Fruit fly (Drosophila melanogaster) whole organism, wandering third instar larva: ENCODE measurements around the gene danr.

ENCODE experiments used
- Jra ChIP-seq: sonication (Bioruptor generic); optimal IDR thresholded peaks from 2 replicates; lab custom pipeline; 2016; ENCODE audit warnings: missing biosample characterization, missing genetic modification characterization
- Myc ChIP-seq: fragments of >200 bp; optimal IDR thresholded peaks from 2 replicates; lab custom pipeline; 2017
- fru ChIP-seq: fragments of 200-800 bp; sonication (Bioruptor generic); optimal IDR thresholded peaks from 3 replicates; lab custom pipeline; 2016; ENCODE audit warnings: missing biosample characterization, mild to moderate bottlenecking, missing genetic modification characterization
- lola ChIP-seq: fragments of >200 bp; optimal IDR thresholded peaks from 2 replicates; lab custom pipeline; 2017; ENCODE audit warnings: missing biosample characterization, missing genetic modification characterization
- psq ChIP-seq: fragments of 200-800 bp; sonication (Bioruptor generic); optimal IDR thresholded peaks from 3 replicates; lab custom pipeline; 2017; ENCODE audit warnings: missing biosample characterization, mild to moderate bottlenecking, missing genetic modification characterization, moderate library complexity
- rgr ChIP-seq: fragments of 200-800 bp; sonication (Bioruptor generic); optimal IDR thresholded peaks from 3 replicates; lab custom pipeline; 2016; ENCODE audit warnings: missing biosample characterization, mild to moderate bottlenecking, missing genetic modification characterization
- sv ChIP-seq: fragments of 200-800 bp; sonication (Bioruptor generic); optimal IDR thresholded peaks from 3 replicates; lab custom pipeline; 2016; ENCODE audit warnings: missing biosample characterization, missing genetic modification characterization
- woc ChIP-seq: sonication (Bioruptor generic); optimal IDR thresholded peaks from 2 replicates; lab custom pipeline; 2016; ENCODE audit warnings: missing biosample characterization, mild to moderate bottlenecking, missing genetic modification characterization

- TF ChIP-seq psq (GFP tag; lab: Kevin White, UChicago): no peak
- no peak for TF ChIP-seq Jra (GFP tag; lab: Kevin White, UChicago)
- TF ChIP-seq Myc (lab: Kevin White, UChicago): no peak
- TF ChIP-seq lola (GFP tag; lab: Kevin White, UChicago): no peak
- TF ChIP-seq fru (GFP tag; lab: Kevin White, UChicago): no peak
- TF ChIP-seq woc: no peak
- no peak for TF ChIP-seq sv (GFP tag; lab: Kevin White, UChicago)
- TF ChIP-seq rgr (GFP tag; lab: Kevin White, UChicago): no peak
These were observed 28.9 kb downstream of the danr start for dm6 chr3R:25166788-25167187.
